Fruit fly (Drosophila melanogaster) whole organism, embryonic: ENCODE results near the gene CG15514.

Experiments
- Asciz ChIP-seq: fragments of 200-800 bp; sonication (Bioruptor generic); optimal IDR thresholded peaks from 2 replicates; lab custom pipeline; 2017; ENCODE audit warnings: missing biosample characterization, mild to moderate bottlenecking, missing genetic modification characterization, missing genetic modification reagents
- CG10543 ChIP-seq: fragments of 200-800 bp; sonication (Bioruptor generic); optimal IDR thresholded peaks from 3 replicates; lab custom pipeline; 2017; ENCODE audit warnings: missing biosample characterization, mild to moderate bottlenecking, missing genetic modification characterization, moderate library complexity
- CG10565 ChIP-seq: fragments of 200-800 bp; sonication (Bioruptor generic); optimal IDR thresholded peaks from 3 replicates; lab custom pipeline; 2016; ENCODE audit warnings: missing biosample characterization, mild to moderate bottlenecking, missing genetic modification characterization
- CG12071 ChIP-seq: fragments of 200-800 bp; sonication (Bioruptor generic); optimal IDR thresholded peaks from 3 replicates; lab custom pipeline; 2018; ENCODE audit warnings: missing biosample characterization, mild to moderate bottlenecking, missing genetic modification characterization
- CG12219 ChIP-seq: fragments of 200-800 bp; sonication (Bioruptor generic); optimal IDR thresholded peaks from 3 replicates; lab custom pipeline; 2018; ENCODE audit warnings: missing biosample characterization, mild to moderate bottlenecking, missing genetic modification characterization
- CG12769 ChIP-seq: fragments of 200-800 bp; sonication (Bioruptor generic); optimal IDR thresholded peaks from 2 replicates; lab custom pipeline; 2019; ENCODE audit warnings: missing biosample characterization, mild to moderate bottlenecking, missing genetic modification characterization, moderate library complexity
- CG13296 ChIP-seq: fragments of 200-800 bp; sonication (Bioruptor generic); optimal IDR thresholded peaks from 3 replicates; lab custom pipeline; 2018; ENCODE audit warnings: missing biosample characterization, mild to moderate bottlenecking, missing genetic modification characterization
- CG13894 ChIP-seq: fragments of 200-800 bp; sonication (Bioruptor generic); optimal IDR thresholded peaks from 3 replicates; lab custom pipeline; 2018; ENCODE audit warnings: missing biosample characterization, mild to moderate bottlenecking, missing genetic modification characterization, moderate library complexity
- CG15514 ChIP-seq: fragments of 200-800 bp; sonication (Bioruptor generic); optimal IDR thresholded peaks from 3 replicates; lab custom pipeline; 2017; ENCODE audit warnings: missing biosample characterization, missing genetic modification characterization, mild to moderate bottlenecking, moderate library complexity, missing genetic modification reagents
- CG15601 ChIP-seq: fragments of 200-800 bp; sonication (Bioruptor generic); optimal IDR thresholded peaks from 3 replicates; lab custom pipeline; 2019; ENCODE audit warnings: missing biosample characterization, mild to moderate bottlenecking, missing genetic modification characterization, moderate library complexity
- CG1647 ChIP-seq: fragments of 200-800 bp; sonication (Bioruptor generic); optimal IDR thresholded peaks from 3 replicates; lab custom pipeline; 2016; ENCODE audit warnings: missing biosample characterization, missing genetic modification characterization
- CG17359 ChIP-seq: fragments of 200-800 bp; sonication (Bioruptor generic); optimal IDR thresholded peaks from 3 replicates; lab custom pipeline; 2018; ENCODE audit warnings: missing biosample characterization, mild to moderate bottlenecking, missing genetic modification characterization, moderate library complexity
- CG18599 ChIP-seq: fragments of 200-800 bp; sonication (Bioruptor generic); optimal IDR thresholded peaks from 3 replicates; lab custom pipeline; 2017; ENCODE audit warnings: missing biosample characterization, missing genetic modification characterization, mild to moderate bottlenecking, moderate library complexity, missing genetic modification reagents
- CG2129 ChIP-seq: fragments of 200-800 bp; sonication (Bioruptor generic); IDR thresholded peaks from 2 replicates; pipeline ENCODE4 v1.3.6; 2022; ENCODE audit warnings: missing biosample characterization, missing genetic modification characterization; ENCODE audit not compliant: partially characterized antibody
- CG31441 ChIP-seq: fragments of 200-800 bp; sonication (Bioruptor generic); IDR thresholded peaks from 2 replicates; pipeline ENCODE4 v1.3.6; 2022; ENCODE audit warnings: missing biosample characterization, missing genetic modification characterization
- CG5180 ChIP-seq: fragments of 200-800 bp; sonication (Bioruptor generic); optimal IDR thresholded peaks from 3 replicates; lab custom pipeline; 2017; ENCODE audit warnings: missing biosample characterization, missing genetic modification characterization, mild to moderate bottlenecking, moderate library complexity, missing genetic modification reagents
- CG6813 ChIP-seq: fragments of 200-800 bp; sonication (Bioruptor generic); optimal IDR thresholded peaks from 2 replicates; lab custom pipeline; 2017; ENCODE audit warnings: missing biosample characterization, missing genetic modification characterization, mild to moderate bottlenecking, moderate library complexity, missing genetic modification reagents
- CG7357 ChIP-seq: fragments of 200-800 bp; sonication (Bioruptor generic); IDR thresholded peaks from 3 replicates; pipeline ENCODE4 v1.3.6; 2022; ENCODE audit warnings: missing biosample characterization, missing genetic modification characterization
- CG7556 ChIP-seq: fragments of 200-800 bp; sonication (Bioruptor generic); optimal IDR thresholded peaks from 2 replicates; lab custom pipeline; 2017; ENCODE audit warnings: missing biosample characterization, mild to moderate bottlenecking, missing genetic modification characterization
- CG7928 ChIP-seq: fragments of 200-800 bp; sonication (Bioruptor generic); optimal IDR thresholded peaks from 2 replicates; lab custom pipeline; 2017; ENCODE audit warnings: missing biosample characterization, mild to moderate bottlenecking, missing genetic modification characterization
- CG7987 ChIP-seq: fragments of 200-800 bp; sonication (Bioruptor generic); optimal IDR thresholded peaks from 2 replicates; lab custom pipeline; 2018; ENCODE audit warnings: missing biosample characterization, mild to moderate bottlenecking, missing genetic modification characterization, moderate library complexity
- Deaf1 ChIP-seq: fragments of 200-800 bp; optimal IDR thresholded peaks from 3 replicates; lab custom pipeline; 2019; ENCODE audit warnings: missing biosample characterization, mild to moderate bottlenecking, missing genetic modification characterization, moderate library complexity
- Ets65A ChIP-seq: fragments of 200-800 bp; sonication (Bioruptor generic); peaks from one replicate; lab custom pipeline; 2016; ENCODE audit warnings: missing biosample characterization, missing genetic modification characterization
- Fer1 ChIP-seq: fragments of 200-800 bp; sonication (Bioruptor generic); optimal IDR thresholded peaks from 2 replicates; lab custom pipeline; 2017; ENCODE audit warnings: missing biosample characterization, mild to moderate bottlenecking, missing genetic modification characterization
- HHEX ChIP-seq: fragments of 200-800 bp; sonication (Bioruptor generic); optimal IDR thresholded peaks from 3 replicates; lab custom pipeline; 2017; ENCODE audit warnings: missing biosample characterization, mild to moderate bottlenecking, missing genetic modification characterization, missing genetic modification reagents
- MTF-1 ChIP-seq: fragments of 200-800 bp; sonication (Bioruptor generic); optimal IDR thresholded peaks from 2 replicates; lab custom pipeline; 2018; ENCODE audit warnings: missing biosample characterization, mild to moderate bottlenecking, missing genetic modification characterization, borderline replicate concordance
- Nf-YC ChIP-seq: fragments of 200-800 bp; optimal IDR thresholded peaks from 3 replicates; lab custom pipeline; 2019; ENCODE audit warnings: missing biosample characterization, mild to moderate bottlenecking, missing genetic modification characterization, moderate library complexity
- Opbp ChIP-seq: fragments of 200-800 bp; sonication (Bioruptor generic); IDR thresholded peaks from 3 replicates; pipeline ENCODE4 v1.3.6; 2022; ENCODE audit warnings: missing biosample characterization, missing genetic modification characterization; ENCODE audit not compliant: partially characterized antibody
- PHDP ChIP-seq: fragments of 200-800 bp; sonication (Bioruptor generic); optimal IDR thresholded peaks from 3 replicates; lab custom pipeline; 2018; ENCODE audit warnings: missing biosample characterization, mild to moderate bottlenecking, missing genetic modification characterization, moderate library complexity
- Vsx1 ChIP-seq: fragments of 200-800 bp; sonication (Bioruptor generic); optimal IDR thresholded peaks from 2 replicates; lab custom pipeline; 2017; ENCODE audit warnings: missing biosample characterization, mild to moderate bottlenecking, missing genetic modification characterization, missing genetic modification reagents
- al ChIP-seq: fragments of 200-800 bp; sonication (Bioruptor generic); IDR thresholded peaks from 2 replicates; pipeline ENCODE4 v1.3.6; 2022; ENCODE audit warnings: missing biosample characterization, missing genetic modification characterization
- bsh ChIP-seq, 2 experiments: fragments of 200-800 bp; sonication (Bioruptor generic); optimal IDR thresholded peaks; 2 replicates each; lab custom pipeline; 2017 to 2018; ENCODE audit warnings: mild to moderate bottlenecking in 2 of 2, missing biosample characterization in 2 of 2, missing genetic modification characterization in 2 of 2, moderate library complexity in 1 of 2
- caup ChIP-seq: fragments of 200-800 bp; sonication (Bioruptor generic); optimal IDR thresholded peaks from 3 replicates; lab custom pipeline; 2017; ENCODE audit warnings: missing biosample characterization, mild to moderate bottlenecking, missing genetic modification characterization, moderate library complexity; ENCODE audit not compliant: severe bottlenecking
- dm ChIP-seq: fragments of 200-800 bp; sonication (Bioruptor generic); optimal IDR thresholded peaks from 3 replicates; lab custom pipeline; 2016; ENCODE audit warnings: missing biosample characterization, missing genetic modification characterization
- dmrt99B ChIP-seq: fragments of 200-800 bp; sonication (Bioruptor generic); optimal IDR thresholded peaks from 2 replicates; lab custom pipeline; 2018; ENCODE audit warnings: missing biosample characterization, mild to moderate bottlenecking, missing genetic modification characterization, moderate library complexity
- dysf ChIP-seq: fragments of 200-800 bp; sonication (Bioruptor generic); IDR thresholded peaks from 3 replicates; pipeline ENCODE4 v1.3.6; 2022; ENCODE audit warnings: missing biosample characterization, missing genetic modification characterization
- ewg ChIP-seq: fragments of 200-800 bp; sonication (Bioruptor generic); optimal IDR thresholded peaks from 3 replicates; lab custom pipeline; 2017; ENCODE audit warnings: mild to moderate bottlenecking, missing biosample characterization, missing genetic modification reagents, missing genetic modification characterization
- eyg ChIP-seq: fragments of 200-800 bp; sonication (Bioruptor generic); optimal IDR thresholded peaks from 3 replicates; lab custom pipeline; 2016; ENCODE audit warnings: missing biosample characterization, missing genetic modification characterization
- gfzf ChIP-seq: fragments of 200-800 bp; sonication (Bioruptor generic); optimal IDR thresholded peaks from 2 replicates; lab custom pipeline; 2016; ENCODE audit warnings: missing biosample characterization, mild to moderate bottlenecking, missing genetic modification characterization, moderate library complexity
- gsb ChIP-seq: fragments of 200-800 bp; sonication (Bioruptor generic); IDR thresholded peaks from 2 replicates; pipeline ENCODE4 v1.3.6; 2022; ENCODE audit warnings: missing biosample characterization, missing genetic modification characterization
- mirr ChIP-seq: fragments of 200-800 bp; sonication (Bioruptor generic); optimal IDR thresholded peaks from 3 replicates; lab custom pipeline; 2018; ENCODE audit warnings: missing biosample characterization, mild to moderate bottlenecking, missing genetic modification characterization
- odd ChIP-seq: fragments of 200-800 bp; sonication (Bioruptor generic); optimal IDR thresholded peaks from 2 replicates; lab custom pipeline; 2017; ENCODE audit warnings: missing biosample characterization, mild to moderate bottlenecking, missing genetic modification characterization
- org-1 ChIP-seq: fragments of 200-800 bp; sonication (Bioruptor generic); optimal IDR thresholded peaks from 2 replicates; lab custom pipeline; 2017; ENCODE audit warnings: missing biosample characterization, missing genetic modification characterization
- sens ChIP-seq: fragments of 200-800 bp; sonication (Bioruptor generic); peaks from one replicate; lab custom pipeline; 2016; ENCODE audit warnings: missing biosample characterization, missing genetic modification characterization
- shn ChIP-seq: fragments of 200-800 bp; sonication (Bioruptor generic); optimal IDR thresholded peaks from 3 replicates; lab custom pipeline; 2016; ENCODE audit warnings: missing biosample characterization, missing genetic modification characterization
- sob ChIP-seq: fragments of 200-800 bp; sonication (Bioruptor generic); IDR thresholded peaks from 2 replicates; pipeline ENCODE4 v1.3.6; 2022; ENCODE audit warnings: missing biosample characterization, missing genetic modification characterization
- unpg ChIP-seq: fragments of 200-800 bp; sonication (Bioruptor generic); optimal IDR thresholded peaks from 3 replicates; lab custom pipeline; 2018; ENCODE audit warnings: missing biosample characterization, mild to moderate bottlenecking, missing genetic modification characterization, moderate library complexity
- usp ChIP-seq: fragments of >200 bp; optimal IDR thresholded peaks from 2 replicates; lab custom pipeline; 2017; ENCODE audit warnings: missing biosample characterization, missing genetic modification characterization
- wek ChIP-seq: fragments of 200-800 bp; sonication (Bioruptor generic); optimal IDR thresholded peaks from 3 replicates; lab custom pipeline; 2018; ENCODE audit warnings: missing biosample characterization, mild to moderate bottlenecking, missing genetic modification characterization, moderate library complexity

CG15514 gene

DNA sequence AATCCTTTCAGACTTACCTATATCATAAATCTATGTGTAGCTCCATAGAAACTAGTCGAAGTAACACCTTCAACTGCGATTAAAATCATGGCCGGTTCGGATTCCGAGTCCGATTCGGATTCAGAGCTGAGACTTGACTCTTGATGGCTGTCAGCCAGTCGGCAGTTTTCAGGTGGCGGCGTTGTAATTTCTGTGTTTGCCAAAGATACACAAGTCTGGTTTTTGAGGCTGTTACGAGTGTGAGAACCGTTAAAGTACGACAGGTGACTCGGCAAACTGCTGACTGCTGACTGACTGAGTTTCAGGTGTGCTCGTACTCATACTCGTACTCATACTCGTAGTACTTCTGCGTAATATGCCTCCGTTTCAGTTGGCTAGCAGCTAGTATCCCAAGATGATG lies 29.9 kb upstream of the CG15514 start (continued):
- TF ChIP-seq CG1647 (GFP tag; lab: Kevin White, UChicago) = peak; percentile 6
- TF ChIP-seq odd = peak; percentile 42
- TF ChIP-seq CG15601 (tag; lab: Kevin White, UChicago) = peak; percentile 34
- peak; percentile 6 for TF ChIP-seq CG10543 (GFP tag; lab: Kevin White, UChicago)
- TF ChIP-seq wek (GFP tag; lab: Kevin White, UChicago) = peak; percentile 39
- TF ChIP-seq shn (GFP tag; lab: Kevin White, UChicago) = peak; percentile 2
- peak; percentile 58 for TF ChIP-seq CG12769 (tag; lab: Kevin White, UChicago)
- no peak for TF ChIP-seq CG12219 (GFP tag; lab: Kevin White, UChicago)
- TF ChIP-seq al = no peak
- TF ChIP-seq CG7357 (GFP tag; lab: Robert Waterston, UW) = no peak
- TF ChIP-seq CG31441 (GFP tag; lab: Robert Waterston, UW) = no peak
- peak; percentile 8; the same call in 1 of the 3 replicates for TF ChIP-seq dysf (GFP tag; lab: Robert Waterston, UW)
- TF ChIP-seq CG13296 (GFP tag; lab: Kevin White, UChicago) = peak; percentile 49
- peak; percentile 64 for TF ChIP-seq CG6813 (GFP tag; lab: Kevin White, UChicago)
- TF ChIP-seq CG17359 (tag; lab: Kevin White, UChicago) = peak; percentile 12
- peak; percentile 18 for TF ChIP-seq dmrt99B (tag; lab: Kevin White, UChicago)
- no peak for TF ChIP-seq CG7928 (GFP tag; lab: Kevin White, UChicago)
- no peak for TF ChIP-seq CG2129 (GFP tag; lab: Robert Waterston, UW)
- peak; percentile 31 for TF ChIP-seq CG13894 (tag; lab: Kevin White, UChicago)
- TF ChIP-seq gfzf = no peak
- TF ChIP-seq CG7987 (GFP tag; lab: Kevin White, UChicago) = peak; percentile 41
- no peak for TF ChIP-seq MTF-1 (GFP tag; lab: Kevin White, UChicago)
- TF ChIP-seq PHDP (tag; lab: Kevin White, UChicago) = peak; percentile 53
- no peak for TF ChIP-seq Opbp (GFP tag; lab: Robert Waterston, UW)
- peak; percentile 20 for TF ChIP-seq Vsx1 (GFP tag; lab: Kevin White, UChicago)
- TF ChIP-seq gsb (GFP tag; lab: Robert Waterston, UW) = 0 out of 2 replicates have a peak, but pooled peaks have one; percentile 19
- no peak for TF ChIP-seq CG10565
- peak; percentile 59 for TF ChIP-seq CG12071
- TF ChIP-seq Ets65A (GFP tag; lab: Kevin White, UChicago) = no peak
- peak; percentile 44 for TF ChIP-seq org-1 (GFP tag; lab: Kevin White, UChicago)
- peak; percentile 39 for TF ChIP-seq HHEX (GFP tag; lab: Kevin White, UChicago)
- no peak for TF ChIP-seq Asciz (GFP tag; lab: Kevin White, UChicago)
- TF ChIP-seq CG15514 (GFP tag; lab: Kevin White, UChicago) = peak; percentile 42
- TF ChIP-seq caup (GFP tag; lab: Kevin White, UChicago) = peak; percentile 60
- TF ChIP-seq Fer1 (GFP tag; lab: Kevin White, UChicago) = peak; percentile 53
- peak; percentile 71 for TF ChIP-seq CG18599 (GFP tag; lab: Kevin White, UChicago)
- TF ChIP-seq mirr (GFP tag; lab: Kevin White, UChicago) = peak; percentile 34
- TF ChIP-seq CG7556 = peak; percentile 18
- peak; percentile 29 for TF ChIP-seq unpg (GFP tag; lab: Kevin White, UChicago)
- no peak for TF ChIP-seq CG5180 (GFP tag; lab: Kevin White, UChicago)
- TF ChIP-seq Deaf1 (tag; lab: Kevin White, UChicago) = peak; percentile 31
- TF ChIP-seq sob (GFP tag; lab: Robert Waterston, UW) = peak; percentile 41; the same call in 1 of the 2 replicates
- TF ChIP-seq sens (GFP tag; lab: Kevin White, UChicago) = peak; percentile 61
- TF ChIP-seq ewg (GFP tag; lab: Kevin White, UChicago) = no peak
- TF ChIP-seq Nf-YC (tag; lab: Kevin White, UChicago) = no peak
- TF ChIP-seq eyg (GFP tag; lab: Kevin White, UChicago) = peak; percentile 1
- TF ChIP-seq usp (GFP tag; lab: Kevin White, UChicago) = no peak
- no peak for TF ChIP-seq dm
- peak in 1 of 2 experiments; percentile 38 for TF ChIP-seq bsh (GFP tag; optimal IDR thresholded peaks at IDR 0.05; lab: Kevin White, UChicago)
